Fruit fly (Drosophila melanogaster) whole organism, embryonic: ENCODE results near the gene mRRF1.

Experiments
- C15 ChIP-seq: fragments of 200-800 bp; sonication (Bioruptor generic); IDR thresholded peaks from 3 replicates; pipeline ENCODE4 v1.3.6; 2022; ENCODE audit warnings: missing biosample characterization, missing genetic modification characterization
- CG17385 ChIP-seq: fragments of 200-800 bp; sonication (Bioruptor generic); optimal IDR thresholded peaks from 3 replicates; lab custom pipeline; 2018; ENCODE audit warnings: missing biosample characterization, mild to moderate bottlenecking, missing genetic modification characterization
- CG30431 ChIP-seq: fragments of 200-800 bp; sonication (Bioruptor generic); optimal IDR thresholded peaks from 2 replicates; lab custom pipeline; 2017; ENCODE audit warnings: missing biosample characterization, missing genetic modification characterization
- CG4328 ChIP-seq: fragments of 200-800 bp; sonication (Bioruptor generic); optimal IDR thresholded peaks from 3 replicates; lab custom pipeline; 2017; ENCODE audit warnings: missing biosample characterization, missing genetic modification reagents, missing genetic modification characterization
- CG6765 ChIP-seq: fragments of 200-800 bp; sonication (Bioruptor generic); optimal IDR thresholded peaks from 3 replicates; lab custom pipeline; 2017; ENCODE audit warnings: missing biosample characterization, mild to moderate bottlenecking, missing genetic modification characterization
- gt ChIP-seq: fragments of 200-800 bp; sonication (Bioruptor generic); IDR thresholded peaks from 2 replicates; pipeline ENCODE4 v1.3.6; 2022; ENCODE audit warnings: missing biosample characterization, missing genetic modification characterization

DNA sequence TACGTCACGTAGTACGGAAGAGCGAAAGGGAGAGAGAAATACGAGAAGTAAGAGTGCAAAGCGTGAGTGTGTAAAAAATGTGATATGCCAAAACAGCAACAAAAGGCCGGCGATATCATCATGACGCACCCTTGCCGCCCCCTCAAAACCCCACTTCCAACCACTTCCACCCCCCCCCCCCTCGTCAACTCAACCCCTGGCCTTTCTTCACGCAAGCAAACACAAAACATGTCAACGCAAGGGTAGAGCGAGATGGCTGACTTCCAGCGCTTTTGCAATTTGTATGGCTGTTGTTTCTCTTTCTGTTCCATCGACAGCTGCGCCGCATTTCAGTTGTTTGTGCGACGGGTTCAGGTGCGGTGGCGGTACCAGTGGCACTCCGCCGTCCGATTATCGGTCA is 28.4 kb upstream of the mRRF1 start:
- TF ChIP-seq CG17385 (GFP tag; lab: Kevin White, UChicago) (no peak), CG6765 (GFP tag; lab: Kevin White, UChicago) (no peak), gt (GFP tag; lab: Robert Waterston, UW) (no peak), CG30431 (no peak), C15 (no peak), CG4328 (GFP tag; lab: Kevin White, UChicago) (no peak)
